Fruit fly (Drosophila melanogaster) whole organism, embryonic: ENCODE data around the gene CG42833.
A peak's percentile ranks its signal among the peaks of the same experiment; 100 is the strongest.

Experiments used
- Atf-2 ChIP-seq: fragments of 200-800 bp; sonication (Bioruptor generic); optimal IDR thresholded peaks from 2 replicates; lab custom pipeline; 2016; ENCODE audit warnings: missing biosample characterization, missing genetic modification characterization
- Atf3 ChIP-seq: fragments of 200-800 bp; sonication (Bioruptor generic); optimal IDR thresholded peaks from 3 replicates; lab custom pipeline; 2016; ENCODE audit warnings: missing biosample characterization, missing genetic modification characterization
- Bgb ChIP-seq: fragments of 200-800 bp; sonication (Bioruptor generic); IDR thresholded peaks from 2 replicates; pipeline ENCODE4 v1.3.6; 2022; ENCODE audit warnings: missing biosample characterization, missing genetic modification characterization; ENCODE audit not compliant: partially characterized antibody
- CG10209 ChIP-seq: fragments of 200-800 bp; sonication (Bioruptor generic); optimal IDR thresholded peaks from 3 replicates; lab custom pipeline; 2017; ENCODE audit warnings: missing biosample characterization, mild to moderate bottlenecking, missing genetic modification characterization, missing genetic modification reagents
- CG10267 ChIP-seq: fragments of 200-800 bp; sonication (Bioruptor generic); optimal IDR thresholded peaks from 2 replicates; lab custom pipeline; 2018; ENCODE audit warnings: missing biosample characterization, mild to moderate bottlenecking, missing genetic modification characterization, moderate library complexity
- CG10366 ChIP-seq: fragments of 200-800 bp; sonication (Bioruptor generic); IDR thresholded peaks from 2 replicates; pipeline ENCODE4 v1.3.6; 2022; ENCODE audit warnings: missing biosample characterization, missing genetic modification characterization
- CG1233 ChIP-seq: fragments of 200-800 bp; sonication (Bioruptor generic); optimal IDR thresholded peaks from 4 replicates; lab custom pipeline; 2018; ENCODE audit warnings: missing biosample characterization, mild to moderate bottlenecking, missing genetic modification characterization
- CG13624 ChIP-seq: fragments of 200-800 bp; sonication (Bioruptor generic); optimal IDR thresholded peaks from 2 replicates; lab custom pipeline; 2016; ENCODE audit warnings: missing biosample characterization, missing genetic modification characterization
- CG1529 ChIP-seq: fragments of 200-800 bp; sonication (Bioruptor generic); optimal IDR thresholded peaks from 3 replicates; lab custom pipeline; 2018; ENCODE audit warnings: missing biosample characterization, missing genetic modification characterization
- CG15601 ChIP-seq: fragments of 200-800 bp; sonication (Bioruptor generic); optimal IDR thresholded peaks from 3 replicates; lab custom pipeline; 2019; ENCODE audit warnings: missing biosample characterization, mild to moderate bottlenecking, missing genetic modification characterization, moderate library complexity
- CG17385 ChIP-seq: fragments of 200-800 bp; sonication (Bioruptor generic); optimal IDR thresholded peaks from 3 replicates; lab custom pipeline; 2018; ENCODE audit warnings: missing biosample characterization, mild to moderate bottlenecking, missing genetic modification characterization
- CG1792 ChIP-seq: fragments of 200-800 bp; sonication (Bioruptor generic); optimal IDR thresholded peaks from 2 replicates; lab custom pipeline; 2016; ENCODE audit warnings: missing biosample characterization, missing genetic modification characterization
- CG1832 ChIP-seq: fragments of 200-800 bp; sonication (Bioruptor generic); optimal IDR thresholded peaks from 2 replicates; lab custom pipeline; 2017; ENCODE audit warnings: missing biosample characterization, mild to moderate bottlenecking, missing genetic modification characterization, inconsistent platforms
- CG2202 ChIP-seq: fragments of 200-800 bp; sonication (Bioruptor generic); optimal IDR thresholded peaks from 2 replicates; lab custom pipeline; 2018; ENCODE audit warnings: missing biosample characterization, mild to moderate bottlenecking, missing genetic modification characterization
- CG2678 ChIP-seq: fragments of 200-800 bp; sonication (Bioruptor generic); optimal IDR thresholded peaks from 3 replicates; lab custom pipeline; 2019; ENCODE audit warnings: missing biosample characterization, mild to moderate bottlenecking, missing genetic modification characterization, moderate library complexity
- CG3407 ChIP-seq: fragments of 200-800 bp; sonication (Bioruptor generic); optimal IDR thresholded peaks from 2 replicates; lab custom pipeline; 2018; ENCODE audit warnings: missing biosample characterization, mild to moderate bottlenecking, missing genetic modification characterization
- CG3838 ChIP-seq: fragments of 200-800 bp; sonication (Bioruptor generic); optimal IDR thresholded peaks from 3 replicates; lab custom pipeline; 2016; ENCODE audit warnings: missing biosample characterization, missing genetic modification characterization
- CG5953 ChIP-seq: fragments of 200-800 bp; sonication (Bioruptor generic); IDR thresholded peaks from 2 replicates; pipeline ENCODE4 v1.3.6; 2022; ENCODE audit warnings: missing biosample characterization, missing genetic modification characterization
- CG7357 ChIP-seq: fragments of 200-800 bp; sonication (Bioruptor generic); IDR thresholded peaks from 3 replicates; pipeline ENCODE4 v1.3.6; 2022; ENCODE audit warnings: missing biosample characterization, missing genetic modification characterization
- CG8281 ChIP-seq: fragments of 200-800 bp; sonication (Bioruptor generic); optimal IDR thresholded peaks from 2 replicates; lab custom pipeline; 2018; ENCODE audit warnings: missing biosample characterization, mild to moderate bottlenecking, missing genetic modification characterization, moderate library complexity
- CG8765 ChIP-seq: fragments of 200-800 bp; sonication (Bioruptor generic); IDR thresholded peaks from 2 replicates; pipeline ENCODE4 v1.3.6; 2022; ENCODE audit warnings: missing biosample characterization, missing genetic modification characterization
- CrebB ChIP-seq: fragments of 200-800 bp; sonication (Bioruptor generic); optimal IDR thresholded peaks from 3 replicates; lab custom pipeline; 2018; ENCODE audit warnings: missing biosample characterization, mild to moderate bottlenecking, missing genetic modification characterization
- D19A ChIP-seq: fragments of 200-800 bp; optimal IDR thresholded peaks from 3 replicates; lab custom pipeline; 2019; ENCODE audit warnings: missing biosample characterization, mild to moderate bottlenecking, missing genetic modification characterization, moderate library complexity
- D19B ChIP-seq: fragments of 200-800 bp; sonication (Bioruptor generic); optimal IDR thresholded peaks from 2 replicates; lab custom pipeline; 2017; ENCODE audit warnings: missing biosample characterization, mild to moderate bottlenecking, missing genetic modification characterization
- ERR ChIP-seq: fragments of 200-800 bp; sonication (Bioruptor generic); optimal IDR thresholded peaks from 2 replicates; lab custom pipeline; 2016; ENCODE audit warnings: missing biosample characterization, missing genetic modification characterization
- Ets65A ChIP-seq: fragments of 200-800 bp; sonication (Bioruptor generic); peaks from one replicate; lab custom pipeline; 2016; ENCODE audit warnings: missing biosample characterization, missing genetic modification characterization
- Ets97D ChIP-seq: fragments of 200-800 bp; sonication (Bioruptor generic); optimal IDR thresholded peaks from 3 replicates; lab custom pipeline; 2016; ENCODE audit warnings: missing biosample characterization, missing genetic modification characterization
- Fer2 ChIP-seq: fragments of 200-800 bp; sonication (Bioruptor generic); optimal IDR thresholded peaks from 2 replicates; lab custom pipeline; 2018; ENCODE audit warnings: missing biosample characterization, mild to moderate bottlenecking, missing genetic modification characterization, moderate library complexity
- HmgZ ChIP-seq: fragments of 200-800 bp; sonication (Bioruptor generic); optimal IDR thresholded peaks from 2 replicates; lab custom pipeline; 2018; ENCODE audit warnings: missing biosample characterization, mild to moderate bottlenecking, missing genetic modification characterization
- Hsf ChIP-seq: fragments of 200-800 bp; sonication (Bioruptor generic); optimal IDR thresholded peaks from 3 replicates; lab custom pipeline; 2016; ENCODE audit warnings: missing biosample characterization, missing genetic modification characterization
- Mad ChIP-seq: fragments of 200-800 bp; sonication (Bioruptor generic); optimal IDR thresholded peaks from 2 replicates; lab custom pipeline; 2016; ENCODE audit warnings: missing biosample characterization, missing genetic modification characterization
- Med ChIP-seq: fragments of 200-800 bp; sonication (Bioruptor generic); peaks from one replicate; lab custom pipeline; 2016; ENCODE audit warnings: missing biosample characterization, missing genetic modification characterization, mild to moderate bottlenecking, inconsistent platforms, moderate library complexity
- NC2β ChIP-seq: fragments of 200-800 bp; sonication (Bioruptor generic); optimal IDR thresholded peaks from 2 replicates; lab custom pipeline; 2016; ENCODE audit warnings: missing biosample characterization, missing genetic modification characterization
- Sry-δ ChIP-seq: fragments of 200-800 bp; sonication (Bioruptor generic); optimal IDR thresholded peaks from 2 replicates; lab custom pipeline; 2016; ENCODE audit warnings: missing biosample characterization, missing genetic modification characterization
- TFAM ChIP-seq: fragments of 200-800 bp; sonication (Bioruptor generic); optimal IDR thresholded peaks from 2 replicates; lab custom pipeline; 2017; ENCODE audit warnings: missing biosample characterization, missing genetic modification characterization, inconsistent platforms
- Taf1 ChIP-seq: fragments of 200-800 bp; sonication (Bioruptor generic); IDR thresholded peaks from 2 replicates; pipeline ENCODE4 v1.3.6; 2022; ENCODE audit warnings: missing biosample characterization, missing genetic modification characterization
- bigmax ChIP-seq: fragments of 200-800 bp; sonication (Bioruptor generic); optimal IDR thresholded peaks from 2 replicates; lab custom pipeline; 2018; ENCODE audit warnings: missing biosample characterization, mild to moderate bottlenecking, missing genetic modification characterization
- croc ChIP-seq: fragments of 200-800 bp; sonication (Bioruptor generic); conservative IDR thresholded peaks from 3 replicates; pipeline ENCODE4 v1.3.6; 2022; ENCODE audit warnings: missing biosample characterization, missing genetic modification characterization
- gro ChIP-seq: fragments of 200-800 bp; sonication (Bioruptor generic); optimal IDR thresholded peaks from 2 replicates; lab custom pipeline; 2016; ENCODE audit warnings: missing biosample characterization, missing genetic modification characterization
- ham ChIP-seq: fragments of 200-800 bp; sonication (Bioruptor generic); IDR thresholded peaks from 2 replicates; pipeline ENCODE4 v1.3.6; 2022; ENCODE audit warnings: missing biosample characterization, missing genetic modification characterization
- kni ChIP-seq: fragments of 200-800 bp; sonication (Bioruptor generic); optimal IDR thresholded peaks from 3 replicates; lab custom pipeline; 2017; ENCODE audit warnings: mild to moderate bottlenecking, missing biosample characterization, missing genetic modification reagents, missing genetic modification characterization
- lab ChIP-seq: fragments of 200-800 bp; sonication (Bioruptor generic); optimal IDR thresholded peaks from 3 replicates; lab custom pipeline; 2017; ENCODE audit warnings: missing biosample characterization, missing genetic modification characterization, mild to moderate bottlenecking, moderate library complexity, missing genetic modification reagents
- nau ChIP-seq: fragments of 200-800 bp; sonication (Bioruptor generic); optimal IDR thresholded peaks from 3 replicates; lab custom pipeline; 2017; ENCODE audit warnings: missing biosample characterization, mild to moderate bottlenecking, missing genetic modification characterization, missing genetic modification reagents
- nerfin-1 ChIP-seq: fragments of 200-800 bp; sonication (Bioruptor generic); optimal IDR thresholded peaks from 3 replicates; lab custom pipeline; 2019; ENCODE audit warnings: missing biosample characterization, mild to moderate bottlenecking, missing genetic modification characterization, moderate library complexity
- oc ChIP-seq: fragments of 200-800 bp; sonication (Bioruptor generic); optimal IDR thresholded peaks from 2 replicates; lab custom pipeline; 2018; ENCODE audit warnings: missing biosample characterization, mild to moderate bottlenecking, missing genetic modification characterization, moderate library complexity
- pfk ChIP-seq: fragments of 200-800 bp; sonication (Bioruptor generic); optimal IDR thresholded peaks from 2 replicates; lab custom pipeline; 2018; ENCODE audit warnings: missing biosample characterization, mild to moderate bottlenecking, missing genetic modification characterization, moderate library complexity
- psq ChIP-seq: fragments of 200-800 bp; sonication (Bioruptor generic); optimal IDR thresholded peaks from 2 replicates; lab custom pipeline; 2017; ENCODE audit warnings: missing biosample characterization, missing genetic modification characterization
- sisA ChIP-seq: fragments of 200-800 bp; sonication (Bioruptor generic); IDR thresholded peaks from 2 replicates; pipeline ENCODE4 v1.3.6; 2022; ENCODE audit warnings: missing biosample characterization, missing genetic modification characterization
- tin ChIP-seq: fragments of 200-800 bp; sonication (Bioruptor generic); optimal IDR thresholded peaks from 3 replicates; lab custom pipeline; 2016; ENCODE audit warnings: missing biosample characterization, missing genetic modification characterization
- tio ChIP-seq: fragments of 200-800 bp; sonication (Bioruptor generic); optimal IDR thresholded peaks from 2 replicates; lab custom pipeline; 2017; ENCODE audit warnings: missing biosample characterization, missing genetic modification characterization, inconsistent platforms
- tll ChIP-seq, 2 experiments: fragments of 200-800 bp in 1 of 2; fragments of >200 bp in 1 of 2; sonication (Bioruptor generic) in 1 of 2; optimal IDR thresholded peaks; 2 replicates each; lab custom pipeline; 2017 to 2019; ENCODE audit warnings: missing biosample characterization in 2 of 2, missing genetic modification characterization in 2 of 2, mild to moderate bottlenecking in 1 of 2, moderate library complexity in 1 of 2
- vvl ChIP-seq: fragments of 200-800 bp; sonication (Bioruptor generic); IDR thresholded peaks from 2 replicates; pipeline ENCODE4 v1.3.6; 2022; ENCODE audit warnings: missing biosample characterization, missing genetic modification characterization

Gene CG42833

dm6 chr3L:20221412-20221864 is 21.5 kb downstream of the CG42833 start, which contains the start of gene CG17145 (continued):
- TF ChIP-seq ham (GFP tag; lab: Robert Waterston, UW) (no peak), CG17385 (peak; percentile 39), CG8281 (tag; lab: Kevin White, UChicago) (no peak), tio (GFP tag; lab: Kevin White, UChicago) (no peak), kni (GFP tag; lab: Kevin White, UChicago) (no peak), CG3838 (GFP tag; lab: Kevin White, UChicago) (no peak), CrebB (no peak), tin (GFP tag; lab: Kevin White, UChicago) (no peak), gro (GFP tag; lab: Kevin White, UChicago) (no peak), Taf1 (GFP tag; lab: Robert Waterston, UW) (no peak), Atf-2 (GFP tag; lab: Kevin White, UChicago) (no peak), CG1233 (no peak), CG3407 (GFP tag; lab: Kevin White, UChicago) (no peak), NC2β (GFP tag; lab: Kevin White, UChicago) (no peak), Med (GFP tag; lab: Kevin White, UChicago) (no peak), sisA (GFP tag; lab: Robert Waterston, UW) (no peak), CG10267 (tag; lab: Kevin White, UChicago) (no peak), lab (peak; percentile 68), croc (no peak), CG1792 (GFP tag; lab: Kevin White, UChicago) (no peak), CG10366 (GFP tag; lab: Robert Waterston, UW) (no peak), CG1832 (no peak), vvl (GFP tag; lab: Robert Waterston, UW) (no peak), Fer2 (tag; lab: Kevin White, UChicago) (no peak), CG1529 (no peak), TFAM (GFP tag; lab: Kevin White, UChicago) (no peak), ERR (GFP tag; lab: Kevin White, UChicago) (no peak), tll (GFP tag; optimal IDR thresholded peaks at IDR 0.05; lab: Kevin White, UChicago) (no peak), Bgb (GFP tag; lab: Robert Waterston, UW) (no peak), CG8765 (GFP tag; lab: Robert Waterston, UW) (no peak), Ets97D (GFP tag; lab: Kevin White, UChicago) (no peak), CG2678 (tag; lab: Kevin White, UChicago) (peak; percentile 63), D19A (tag; lab: Kevin White, UChicago) (no peak), nerfin-1 (no peak), HmgZ (tag; lab: Kevin White, UChicago) (no peak), CG2202 (no peak), Hsf (no peak), CG13624 (no peak), nau (GFP tag; lab: Kevin White, UChicago) (no peak), pfk (GFP tag; lab: Kevin White, UChicago) (no peak), CG10209 (peak; percentile 24), Ets65A (GFP tag; lab: Kevin White, UChicago) (no peak), Mad (GFP tag; lab: Kevin White, UChicago) (no peak), psq (GFP tag; lab: Kevin White, UChicago) (no peak), Atf3 (GFP tag; lab: Kevin White, UChicago) (no peak), CG7357 (GFP tag; lab: Robert Waterston, UW) (no peak), D19B (GFP tag; lab: Kevin White, UChicago) (peak; percentile 96), CG5953 (GFP tag; lab: Robert Waterston, UW) (no peak), Sry-δ (GFP tag; lab: Kevin White, UChicago) (no peak), CG15601 (tag; lab: Kevin White, UChicago) (no peak), bigmax (no peak), oc (tag; lab: Kevin White, UChicago) (no peak)
